Fruit fly (Drosophila melanogaster) whole organism: Measurements from ENCODE around the gene FucTA.

Source experiments
- CG8478 ChIP-seq: fragments of >200 bp; optimal IDR thresholded peaks from 2 replicates; lab custom pipeline; 2018; ENCODE audit warnings: inconsistent platforms
- Dll ChIP-seq: fragments of >200 bp; optimal IDR thresholded peaks from 2 replicates; lab custom pipeline; 2017
- EcR ChIP-seq, 2 experiments: fragments of >200 bp; optimal IDR thresholded peaks; 2 replicates each; lab custom pipeline; 2017; ENCODE audit warnings: missing biosample characterization in 2 of 2, missing genetic modification characterization in 2 of 2, missing genetic modification reagents in 2 of 2
- pan ChIP-seq: fragments of >200 bp; optimal IDR thresholded peaks from 2 replicates; lab custom pipeline; 2017
- psq ChIP-seq: fragments of >200 bp; optimal IDR thresholded peaks from 2 replicates; lab custom pipeline; 2017
- usp ChIP-seq: fragments of >200 bp; optimal IDR thresholded peaks from 2 replicates; lab custom pipeline; 2017; ENCODE audit warnings: missing biosample characterization, missing genetic modification characterization, mixed read lengths

The FucTA gene

DNA sequence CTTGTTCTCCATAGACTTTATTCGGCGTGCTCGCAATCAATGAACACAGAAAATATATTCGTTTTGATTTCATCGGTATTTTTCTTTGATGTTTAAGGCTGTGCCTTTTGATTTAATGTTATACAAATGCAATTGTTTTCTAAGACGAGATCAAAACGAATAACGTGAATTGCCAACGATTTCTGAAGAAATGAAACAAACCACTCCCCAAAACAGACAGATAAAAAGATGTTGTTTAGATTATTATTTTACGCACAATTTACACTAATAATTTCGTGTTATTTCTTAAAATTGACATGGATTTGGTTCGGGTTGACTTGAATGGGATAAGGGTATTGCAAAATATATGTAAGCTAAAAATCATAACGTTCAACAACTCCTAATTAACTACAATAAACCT lies 15.7 kb upstream of the FucTA start, which contains the start of gene CG13457:
TSS of gene CG13457 (minus strand) at position 101 of the 400 bp plus-strand sequence.
- TF ChIP-seq EcR (GFP tag; optimal IDR thresholded peaks at IDR 0.05; lab: Kevin White, UChicago) (no peak), Dll (lab: Kevin White, UChicago) (no peak), psq (lab: Kevin White, UChicago) (no peak), pan (no peak), CG8478 (lab: Kevin White, UChicago) (no peak), usp (GFP tag; lab: Kevin White, UChicago) (no peak)

DNA sequence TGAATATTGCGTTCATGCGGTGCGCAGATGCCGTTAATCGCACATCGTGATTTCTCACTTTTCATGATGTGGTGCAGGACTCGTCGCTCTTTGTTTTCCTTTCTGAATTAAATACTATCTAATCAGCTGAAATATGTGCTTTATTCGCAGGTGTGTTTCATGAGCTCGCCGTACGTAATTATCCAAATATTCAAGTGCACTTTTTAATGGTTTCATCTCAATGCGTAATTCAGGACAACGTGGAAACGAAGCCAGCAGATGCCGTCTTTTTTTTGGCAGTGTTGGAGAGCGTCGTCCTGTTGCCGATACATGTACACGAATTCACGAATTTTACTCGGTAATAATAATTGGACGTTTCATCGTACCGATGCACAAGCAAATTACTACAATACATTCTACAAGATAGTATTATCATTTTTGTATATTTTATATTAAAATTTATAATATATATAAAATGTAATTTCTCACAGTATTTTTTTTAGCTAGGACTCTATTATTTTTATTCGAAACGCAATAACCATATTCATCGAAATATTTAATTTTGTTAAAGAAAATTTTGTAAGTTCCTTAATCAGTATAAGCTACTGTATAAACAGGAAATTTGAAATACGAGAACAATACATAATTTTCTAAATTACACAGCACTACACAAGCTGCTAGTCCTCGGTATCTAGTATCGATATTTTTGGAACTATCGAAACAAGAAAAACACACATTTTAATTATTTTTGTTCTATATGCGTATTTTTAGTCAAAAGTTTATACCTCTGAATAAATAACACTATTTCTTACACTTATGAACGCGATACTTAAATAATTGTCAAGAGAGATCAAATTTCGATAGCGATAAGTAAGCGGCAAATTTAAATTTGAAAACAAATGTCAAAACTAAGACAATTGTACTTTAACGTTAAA lies 10.0 kb upstream of the FucTA start, which contains the start of gene CG12316:
TSS of gene CG12316 (minus strand) at position 276 of the 914 bp plus-strand sequence.
- TF ChIP-seq EcR (GFP tag; optimal IDR thresholded peaks at IDR 0.05; lab: Kevin White, UChicago) (no peak), Dll (lab: Kevin White, UChicago) (no peak), CG8478 (lab: Kevin White, UChicago) (no peak)

DNA sequence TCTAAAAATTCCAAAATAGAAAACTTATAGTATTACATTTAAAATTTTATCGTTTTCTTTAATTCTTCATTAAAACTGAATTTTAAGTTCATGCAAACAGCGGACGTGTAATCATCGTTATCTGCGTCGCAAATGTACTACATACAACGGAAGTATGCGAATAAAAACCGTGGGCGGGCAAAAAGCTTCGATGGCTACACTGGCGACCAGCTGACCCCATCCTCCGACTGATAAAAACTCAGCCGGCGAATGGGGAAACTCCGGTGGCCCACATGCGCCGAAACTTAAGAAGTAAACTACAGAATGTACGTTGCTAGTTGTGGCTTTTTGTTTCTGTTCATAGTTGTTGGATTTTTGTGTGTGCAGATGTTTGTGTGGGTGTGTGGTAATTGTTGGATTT lies 9.1 kb upstream of the FucTA start:
- TF ChIP-seq pan: no peak
- no peak for TF ChIP-seq CG8478 (lab: Kevin White, UChicago)
- no peak for TF ChIP-seq Dll (lab: Kevin White, UChicago)
- no peak for TF ChIP-seq usp (GFP tag; lab: Kevin White, UChicago)
- TF ChIP-seq psq (lab: Kevin White, UChicago): no peak
- no peak for TF ChIP-seq EcR (GFP tag; optimal IDR thresholded peaks at IDR 0.05; lab: Kevin White, UChicago)

DNA sequence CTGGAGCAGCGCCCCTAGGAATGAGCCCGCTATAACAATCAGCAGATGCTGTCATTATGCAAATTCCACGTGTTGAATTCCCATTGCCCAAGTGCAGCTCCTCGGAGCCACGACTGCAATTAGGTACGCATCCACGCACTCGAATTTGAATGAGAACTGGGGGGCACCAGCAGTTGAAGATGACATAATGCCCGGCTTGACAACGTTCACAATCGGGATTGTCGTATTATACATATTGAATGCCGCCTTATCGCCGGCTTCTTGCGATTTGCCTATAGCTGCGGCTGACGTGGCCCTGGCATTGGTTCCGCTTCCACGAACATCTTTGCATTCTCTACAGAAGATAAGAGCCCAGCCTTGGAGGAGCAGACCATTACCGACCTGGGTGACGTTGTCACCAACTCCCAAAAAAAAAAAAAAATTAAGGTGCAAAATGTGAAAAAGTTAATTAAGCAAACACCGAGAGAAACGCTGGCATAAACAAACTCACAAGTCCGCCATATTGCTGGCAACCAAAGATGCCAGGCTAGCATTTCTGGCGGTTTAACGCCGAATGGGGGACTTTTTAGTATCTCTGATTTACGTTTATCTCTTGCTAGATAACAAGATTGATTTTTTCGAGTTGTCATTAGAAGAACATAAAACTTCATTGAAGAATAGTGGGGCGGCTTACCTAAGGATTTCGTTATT lies 6.5 kb upstream of the FucTA start:
- no peak for TF ChIP-seq Dll (lab: Kevin White, UChicago)
- TF ChIP-seq EcR (GFP tag; optimal IDR thresholded peaks at IDR 0.05; lab: Kevin White, UChicago): no peak
- TF ChIP-seq pan: no peak
- no peak for TF ChIP-seq CG8478 (lab: Kevin White, UChicago)
- TF ChIP-seq usp (GFP tag; lab: Kevin White, UChicago): no peak
- no peak for TF ChIP-seq psq (lab: Kevin White, UChicago)

DNA sequence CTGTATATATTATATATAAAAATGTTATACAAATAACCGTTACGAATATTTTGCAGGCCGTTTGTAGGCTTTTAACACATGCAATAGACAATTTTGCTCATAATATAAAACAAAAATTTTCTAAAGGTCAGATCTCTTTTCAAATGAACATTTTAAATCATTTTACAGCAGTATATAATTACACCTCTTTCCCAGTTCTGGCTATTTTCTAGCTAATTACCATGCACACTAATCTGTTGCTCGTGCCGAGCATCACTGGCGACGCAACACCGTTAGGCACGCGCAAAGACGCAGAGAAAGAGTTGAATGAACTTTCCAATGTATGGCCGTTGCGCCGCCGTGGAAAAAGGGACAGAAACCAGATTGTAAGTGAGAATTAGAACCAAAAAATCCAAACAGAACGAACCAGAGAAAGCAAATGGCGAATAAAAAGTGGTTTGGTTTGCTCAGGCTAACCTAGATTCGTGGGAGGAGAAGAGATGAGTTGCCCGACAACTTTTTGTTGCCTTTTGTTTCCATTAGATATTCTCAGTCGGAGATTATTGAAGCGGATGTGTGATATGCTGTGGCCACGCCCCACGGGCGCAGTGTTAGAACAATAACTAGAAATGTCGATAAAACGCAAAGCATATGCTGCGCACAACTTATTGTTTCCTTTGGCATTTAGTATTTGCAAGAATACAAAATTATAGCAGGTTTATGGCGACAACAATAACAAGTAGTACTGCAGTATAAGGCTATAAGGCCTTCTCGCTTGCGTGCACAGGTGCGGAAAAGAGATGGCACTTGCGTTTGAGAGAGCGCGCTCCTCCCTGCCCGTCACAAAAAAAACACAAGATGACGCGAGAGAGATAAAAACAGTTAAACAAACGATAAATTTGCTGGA lies 5.6 kb upstream of the FucTA start:
- TF ChIP-seq CG8478 (lab: Kevin White, UChicago) (peak; percentile 4), usp (GFP tag; lab: Kevin White, UChicago) (no peak), psq (lab: Kevin White, UChicago) (no peak), EcR (GFP tag; optimal IDR thresholded peaks at IDR 0.05; lab: Kevin White, UChicago) (peak; percentile 67 to 92), Dll (lab: Kevin White, UChicago) (no peak)

DNA sequence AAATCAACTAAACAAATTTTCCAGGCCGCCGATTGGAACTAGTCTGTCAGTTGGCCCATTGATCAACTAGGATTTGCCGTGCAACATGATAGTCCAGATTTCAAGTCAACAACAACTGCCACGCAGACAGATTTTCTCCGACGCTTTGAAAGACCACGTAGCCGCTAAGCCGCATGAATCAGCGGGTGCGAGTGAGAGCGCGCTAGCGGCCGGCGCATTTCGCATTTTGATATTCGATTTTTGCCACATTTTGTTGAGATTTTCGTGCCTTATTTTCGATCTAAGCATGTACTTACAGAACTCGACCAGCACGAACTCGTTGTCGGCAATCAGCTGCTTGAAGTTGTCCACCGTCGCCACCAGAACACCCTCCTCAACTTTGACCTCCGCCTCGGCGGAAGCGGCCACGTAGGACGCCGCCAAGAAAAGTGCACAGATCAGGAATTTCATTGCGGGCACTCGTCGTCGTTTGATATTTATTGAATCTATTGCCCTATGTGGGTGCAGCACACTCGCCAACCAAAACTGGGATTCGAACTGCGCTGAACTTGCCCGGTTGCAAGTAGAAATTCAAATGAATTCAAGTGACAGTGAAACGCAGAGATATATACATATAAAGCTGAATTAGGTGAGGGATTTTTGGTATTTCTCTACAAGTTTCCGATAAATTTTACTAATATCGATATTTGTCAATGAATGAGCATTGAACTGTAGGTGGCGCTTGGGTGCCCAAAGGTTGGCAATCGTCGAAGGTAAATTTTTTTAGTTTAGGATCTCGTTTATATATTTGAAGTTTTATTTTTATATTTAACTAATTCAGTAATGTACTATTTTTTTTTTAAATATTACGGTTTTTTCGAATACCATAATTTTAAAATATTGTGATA lies 4.7 kb upstream of the FucTA start, which contains the start of gene Pdi:
TSS of gene Pdi (minus strand) at position 837 of the 887 bp plus-strand sequence.
- TF ChIP-seq EcR (GFP tag; optimal IDR thresholded peaks at IDR 0.05; lab: Kevin White, UChicago): peak in 1 of 2 experiments; percentile 12
- no peak for TF ChIP-seq psq (lab: Kevin White, UChicago)

DNA sequence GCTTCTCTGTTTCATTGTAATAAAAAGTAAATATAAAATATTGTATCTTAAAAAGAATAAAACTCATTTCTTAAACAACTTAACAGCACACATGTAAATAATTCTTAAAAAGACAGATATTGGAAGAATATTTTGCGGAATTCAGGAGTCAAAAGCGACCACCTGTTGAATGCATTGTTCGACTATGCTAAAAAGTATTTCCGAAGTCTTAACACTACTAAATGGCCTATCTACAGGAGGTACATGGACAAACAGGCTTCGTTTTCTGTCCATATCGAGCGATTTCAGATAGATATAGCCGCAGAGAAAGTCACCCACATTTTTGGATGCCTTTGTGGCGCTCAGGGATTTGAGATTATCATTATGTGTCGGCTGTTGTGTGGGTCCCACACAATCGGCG lies 3.8 kb upstream of the FucTA start:
- no peak for TF ChIP-seq Dll (lab: Kevin White, UChicago)
- TF ChIP-seq CG8478 (lab: Kevin White, UChicago): no peak
- no peak for TF ChIP-seq psq (lab: Kevin White, UChicago)
- TF ChIP-seq EcR (GFP tag; optimal IDR thresholded peaks at IDR 0.05; lab: Kevin White, UChicago): no peak
- no peak for TF ChIP-seq pan

DNA sequence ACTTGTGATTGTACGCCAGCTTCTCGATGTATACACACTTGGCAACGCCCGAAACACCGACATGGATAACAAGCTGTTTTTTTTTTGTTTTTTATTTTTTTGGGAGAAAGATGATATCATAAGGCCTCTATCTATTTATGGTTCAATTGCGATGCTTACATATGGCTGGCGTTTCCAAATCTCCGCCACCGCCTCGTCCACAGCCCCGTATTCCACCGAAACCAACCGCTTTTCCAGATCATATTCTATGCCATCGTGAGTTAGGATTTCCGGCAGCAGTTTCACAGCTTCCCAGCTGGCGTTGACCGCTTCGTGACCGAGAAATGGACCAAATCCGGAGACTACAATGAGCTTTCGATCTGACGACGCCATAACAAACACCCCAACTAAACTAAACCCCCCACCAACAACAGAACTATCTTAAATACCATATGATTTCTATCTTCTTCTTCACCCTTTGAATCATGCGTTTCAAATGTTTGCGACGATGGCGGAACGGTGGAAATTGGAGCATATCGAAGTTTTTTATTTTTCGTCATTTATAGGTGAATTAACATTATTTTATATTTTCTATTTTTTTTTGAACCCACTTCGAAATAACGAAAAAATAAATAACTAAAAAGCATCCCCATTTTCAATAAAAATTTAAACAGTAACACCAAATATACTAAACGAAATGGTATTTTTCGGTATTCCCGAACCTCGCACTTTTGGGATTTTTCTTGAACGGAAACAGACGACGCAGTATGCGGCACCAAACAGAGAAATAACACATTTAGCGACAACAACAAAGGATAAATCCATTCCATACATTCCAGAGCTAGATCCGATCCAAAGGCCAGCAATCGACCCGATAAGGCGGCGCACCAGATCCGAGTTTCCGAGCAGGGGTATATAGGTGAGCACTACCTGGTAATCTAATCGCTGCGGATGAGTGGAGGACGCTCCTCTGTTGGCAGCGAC lies 3.0 kb upstream of the FucTA start, which contains the start of the genes CG32147 and Pex3:
TSS of gene CG32147 (minus strand) at position 422 of the 963 bp plus-strand sequence.
TSS of gene Pex3 (plus strand) at position 718 of the 963 bp plus-strand sequence.
- no peak for TF ChIP-seq CG8478 (lab: Kevin White, UChicago)

DNA sequence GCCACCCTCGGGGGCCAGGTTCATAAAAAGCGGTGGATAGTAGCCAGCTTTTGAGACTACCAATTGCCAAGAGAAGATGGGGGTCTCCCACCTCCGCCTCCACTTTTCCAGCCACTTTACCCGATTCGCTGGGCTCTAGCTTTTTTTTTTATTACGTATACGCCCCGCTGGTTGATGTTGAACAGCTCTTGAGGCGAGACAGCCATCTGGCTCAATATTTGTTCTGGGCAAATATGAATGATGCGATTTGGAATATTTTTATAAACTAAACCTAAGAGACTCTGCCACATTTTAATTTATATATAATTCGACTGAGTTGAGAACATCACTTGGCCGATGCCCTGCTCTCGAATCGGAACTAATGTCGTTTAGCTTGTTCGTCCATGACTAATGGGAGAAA lies 3.1 kb downstream of the FucTA start:
- TF ChIP-seq usp (GFP tag; lab: Kevin White, UChicago) (no peak), Dll (lab: Kevin White, UChicago) (no peak), CG8478 (lab: Kevin White, UChicago) (no peak), EcR (GFP tag; optimal IDR thresholded peaks at IDR 0.05; lab: Kevin White, UChicago) (no peak), pan (no peak), psq (lab: Kevin White, UChicago) (no peak)
